Worm (Caenorhabditis elegans) whole organism, L1 larva: ENCODE measurements around the gene scl-5.
A peak's percentile ranks its signal among the peaks of the same experiment; 100 is the strongest.

Source experiments
- aha-1 ChIP-seq: fragments of 150-350 bp; optimal IDR thresholded peaks from 2 replicates; lab custom pipeline; 2014; ENCODE audit warnings: missing biosample characterization, missing genetic modification characterization
- aly-2 ChIP-seq: fragments of 150-350 bp; optimal IDR thresholded peaks from 2 replicates; lab custom pipeline; 2014; ENCODE audit warnings: missing biosample characterization, missing genetic modification characterization
- ama-1 ChIP-seq: fragments of 150-350 bp; optimal IDR thresholded peaks from 2 replicates; lab custom pipeline; 2014
- ceh-82 ChIP-seq, 3 experiments: fragments of 150-350 bp in 1 of 3; sonication (generic microtip) in 2 of 3; optimal IDR thresholded peaks; 2 replicates each; lab custom pipeline; 2014 to 2017; ENCODE audit warnings: missing biosample characterization in 3 of 3, missing genetic modification characterization in 3 of 3
- ces-1 ChIP-seq: fragments of 150-350 bp; optimal IDR thresholded peaks from 2 replicates; lab custom pipeline; 2014; ENCODE audit warnings: missing biosample characterization, missing genetic modification reagents, missing genetic modification characterization
- dsc-1 ChIP-seq: sonication (generic microtip); optimal IDR thresholded peaks from 2 replicates; lab custom pipeline; 2016; ENCODE audit warnings: mild to moderate bottlenecking, missing genetic modification characterization, missing compliant biosample characterization
- elt-3 ChIP-seq, 6 experiments: fragments of 150-350 bp in 1 of 6; sonication (generic microtip); optimal IDR thresholded peaks; 2 replicates each; lab custom pipeline; 2017 to 2018; ENCODE audit warnings: missing biosample characterization in 6 of 6, missing genetic modification characterization in 6 of 6, inconsistent platforms in 1 of 6
- lin-13 ChIP-seq: fragments of 150-350 bp; optimal IDR thresholded peaks from 2 replicates; lab custom pipeline; 2014; ENCODE audit warnings: missing biosample characterization, missing genetic modification reagents, missing genetic modification characterization
- lir-3 ChIP-seq: sonication (generic microtip); optimal IDR thresholded peaks from 2 replicates; lab custom pipeline; 2016; ENCODE audit warnings: mild to moderate bottlenecking, missing genetic modification characterization, moderate library complexity, missing compliant biosample characterization; ENCODE audit not compliant: poor library complexity
- nhr-28 ChIP-seq: fragments of 150-350 bp; optimal IDR thresholded peaks from 2 replicates; lab custom pipeline; 2014; ENCODE audit warnings: missing biosample characterization, missing genetic modification characterization
- tbx-2 ChIP-seq: sonication (generic microtip); optimal IDR thresholded peaks from 2 replicates; lab custom pipeline; 2016; ENCODE audit warnings: missing genetic modification characterization, missing compliant biosample characterization

- TF ChIP-seq lir-3 (tag; lab: Kevin White, UChicago) (no peak), ces-1 (GFP tag; lab: Kevin White, UChicago) (no peak), elt-3 (tag; optimal IDR thresholded peaks at IDR 0.05; lab: Kevin White, UChicago) (no peak), tbx-2 (tag; lab: Kevin White, UChicago) (no peak), aly-2 (tag; lab: Kevin White, UChicago) (no peak), lin-13 (no peak), aha-1 (tag; lab: Kevin White, UChicago) (no peak), ama-1 (lab: Kevin White, UChicago) (no peak), dsc-1 (peak; percentile 74), nhr-28 (tag; lab: Kevin White, UChicago) (no peak), ceh-82 (tag; optimal IDR thresholded peaks at IDR 0.05; lab: Kevin White, UChicago) (no peak)
Measured at ce11 chrIV:13021006-13021405, 42.8 kb upstream of the scl-5 start.
